Worm (Caenorhabditis elegans) whole organism, L3 larva: ENCODE data around the gene F46F2.5.
A peak's percentile ranks its signal among the peaks of the same experiment; 100 is the strongest.

ENCODE experiments used
- ceh-9 ChIP-seq: sonication (generic microtip); optimal IDR thresholded peaks from 2 replicates; lab custom pipeline; 2018; ENCODE audit warnings: missing biosample characterization, missing genetic modification characterization
- fkh-10 ChIP-seq: sonication (generic microtip); optimal IDR thresholded peaks from 2 replicates; lab custom pipeline; 2017; ENCODE audit warnings: missing biosample characterization, missing genetic modification reagents, missing genetic modification characterization
- fos-1 ChIP-seq: fragments of 150-350 bp; optimal IDR thresholded peaks from 2 replicates; lab custom pipeline; 2014; ENCODE audit warnings: missing biosample characterization, missing genetic modification characterization
- lin-15B ChIP-seq: fragments of 150-350 bp; optimal IDR thresholded peaks from 2 replicates; lab custom pipeline; 2014; ENCODE audit warnings: missing biosample characterization, missing genetic modification characterization
- lin-39 ChIP-seq: fragments of 150-350 bp; optimal IDR thresholded peaks from 2 replicates; lab custom pipeline; 2018; ENCODE audit warnings: missing biosample characterization, missing genetic modification reagents, missing genetic modification characterization
- mml-1 ChIP-seq: fragments of 150-350 bp; sonication (generic microtip); optimal IDR thresholded peaks from 3 replicates; lab custom pipeline; 2014; ENCODE audit warnings: missing biosample characterization, missing genetic modification characterization
- nhr-23 ChIP-seq: fragments of 150-350 bp; optimal IDR thresholded peaks from 2 replicates; lab custom pipeline; 2014; ENCODE audit warnings: missing biosample characterization, missing genetic modification reagents, missing genetic modification characterization
- nhr-43 ChIP-seq: sonication (generic microtip); optimal IDR thresholded peaks from 2 replicates; lab custom pipeline; 2016; ENCODE audit warnings: mild to moderate bottlenecking, missing genetic modification characterization, missing compliant biosample characterization; ENCODE audit not compliant: poor library complexity, severe bottlenecking
- pqm-1 ChIP-seq: fragments of 150-350 bp; optimal IDR thresholded peaks from 2 replicates; lab custom pipeline; 2017; ENCODE audit warnings: missing biosample characterization, missing genetic modification characterization, inconsistent platforms
- skn-1 ChIP-seq: fragments of 150-350 bp; optimal IDR thresholded peaks from 2 replicates; lab custom pipeline; 2014; ENCODE audit warnings: missing biosample characterization, missing genetic modification characterization
- unc-62 ChIP-seq: fragments of 150-350 bp; sonication (generic microtip); optimal IDR thresholded peaks from 4 replicates; lab custom pipeline; 2014; ENCODE audit warnings: missing biosample characterization, missing genetic modification reagents, missing genetic modification characterization
- ztf-11 ChIP-seq: fragments of 150-350 bp; optimal IDR thresholded peaks from 2 replicates; lab custom pipeline; 2014; ENCODE audit warnings: missing biosample characterization, missing genetic modification characterization

- TF ChIP-seq nhr-23 (tag; lab: Kevin White, UChicago): no peak
- TF ChIP-seq lin-39 (tag; lab: Kevin White, UChicago): peak; percentile 10
- TF ChIP-seq fkh-10 (GFP tag; lab: Kevin White, UChicago): no peak
- no peak for TF ChIP-seq ceh-9
- TF ChIP-seq lin-15B (tag; lab: Kevin White, UChicago): no peak
- TF ChIP-seq mml-1: no peak
- no peak for TF ChIP-seq skn-1 (tag; lab: Kevin White, UChicago)
- TF ChIP-seq unc-62: no peak
- no peak for TF ChIP-seq nhr-43 (tag; lab: Kevin White, UChicago)
- TF ChIP-seq fos-1: no peak
- no peak for TF ChIP-seq pqm-1 (tag; lab: Kevin White, UChicago)
- no peak for TF ChIP-seq ztf-11 (tag; lab: Kevin White, UChicago)
Observed at ce11 chrX:15302863-15303262, 40.3 kb downstream of the F46F2.5 start, which contains the start of gene ser-2.
